Worm (Caenorhabditis elegans): ENCODE measurements around the gene F26D2.15.

DNA sequence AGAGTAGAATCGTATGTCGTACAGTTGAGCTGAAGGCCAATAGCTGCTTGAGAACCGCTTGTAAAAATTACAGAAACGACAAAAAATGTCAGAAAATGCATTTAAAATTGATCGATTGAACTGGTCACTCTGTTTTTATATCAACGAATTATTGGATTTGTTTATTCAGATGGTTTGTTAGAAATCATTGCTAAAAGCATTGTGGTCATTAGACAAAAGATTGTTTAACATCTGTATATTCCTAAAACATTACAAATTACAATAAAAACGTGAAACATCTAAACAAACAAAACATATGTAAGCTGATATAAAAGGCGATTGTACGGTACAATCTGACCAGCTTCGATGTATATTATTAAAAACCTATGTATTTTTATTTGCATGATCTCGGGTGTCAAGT lies 2.1 kb upstream of the F26D2.15 start, which contains the start of the genes F26D2.13 and F26D2.14:
- TF ChIP-seq aly-1 (tag; optimal IDR thresholded peaks at IDR 0.05): no peak
- no peak for TF ChIP-seq ets-7 (tag; optimal IDR thresholded peaks at IDR 0.05)
- TF ChIP-seq tra-4 (tag; optimal IDR thresholded peaks at IDR 0.05): no peak
- TF ChIP-seq ama-1 (optimal IDR thresholded peaks at IDR 0.05): no peak
- no peak for TF ChIP-seq flt-1 (GFP tag; IDR thresholded peaks at IDR 0.05)
- TF ChIP-seq hnd-1 (tag; optimal IDR thresholded peaks at IDR 0.05): no peak
- TF ChIP-seq hmbx-1 (tag; optimal IDR thresholded peaks at IDR 0.05): no peak
- no peak for TF ChIP-seq scrt-1 (GFP tag; IDR thresholded peaks at IDR 0.05)
- no peak for TF ChIP-seq hmg-4 (GFP tag; optimal IDR thresholded peaks at IDR 0.05)
- TF ChIP-seq tbx-37 (GFP tag; conservative IDR thresholded peaks at IDR 0.05): no peak
- TF ChIP-seq tbx-11 (GFP tag; IDR thresholded peaks at IDR 0.05): no peak
- no peak for TF ChIP-seq sea-1 (GFP tag; conservative IDR thresholded peaks at IDR 0.05)
- TF ChIP-seq ceh-36 (tag; optimal IDR thresholded peaks at IDR 0.05): no peak
- no peak for TF ChIP-seq pes-1 (GFP tag; IDR thresholded peaks at IDR 0.05)

Data from whole organism, early embryonic.